Worm (Caenorhabditis elegans): Measurements from ENCODE around the gene W01F3.2.

ce11 chrV:20623060-20623459 lies 37.1 kb upstream of the W01F3.2 start, which contains the start of gene F46B3.8:
- TF ChIP-seq blmp-1 (tag; optimal IDR thresholded peaks at IDR 0.05) (no peak), ceh-83 (GFP tag; optimal IDR thresholded peaks at IDR 0.05) (no peak)
